Worm (Caenorhabditis elegans): Measurements from ENCODE around the gene C15H11.13.

- TF ChIP-seq W03F9.2 (tag; optimal IDR thresholded peaks at IDR 0.05) (no peak), him-1 (tag; optimal IDR thresholded peaks at IDR 0.05) (no peak)
Measured at ce11 chrV:14433584-14433983, 38.7 kb downstream of the C15H11.13 start.
